Worm (Caenorhabditis elegans) whole organism, young adult: Measurements from ENCODE around the gene F11E6.4.

Source experiments
- F52B5.7 ChIP-seq: sonication (generic microtip); optimal IDR thresholded peaks from 2 replicates; lab custom pipeline; 2016; ENCODE audit warnings: mild to moderate bottlenecking, missing genetic modification characterization, missing compliant biosample characterization
- aptf-2 ChIP-seq: fragments of 200-800 bp; sonication (Bioruptor generic); conservative IDR thresholded peaks from 2 replicates; pipeline ENCODE4 v1.3.6; 2022; ENCODE audit warnings: missing genetic modification reagents, missing genetic modification characterization, missing compliant biosample characterization
- ccch-3 ChIP-seq: fragments of 200-800 bp; sonication (Bioruptor generic); optimal IDR thresholded peaks from 2 replicates; lab custom pipeline; 2018; ENCODE audit warnings: mild to moderate bottlenecking, missing genetic modification characterization, missing compliant biosample characterization
- dpl-1 ChIP-seq: fragments of 150-350 bp; optimal IDR thresholded peaks from 2 replicates; lab custom pipeline; 2014; ENCODE audit warnings: missing biosample characterization, missing genetic modification reagents, missing genetic modification characterization
- let-607 ChIP-seq, 2 experiments: fragments of 200-800 bp in 1 of 2; sonication (Bioruptor generic) in 1 of 2; sonication (generic microtip) in 1 of 2; optimal IDR thresholded peaks; 2 replicates each; lab custom pipeline; 2016 to 2018; ENCODE audit warnings: mild to moderate bottlenecking in 2 of 2, missing compliant biosample characterization in 2 of 2, missing genetic modification characterization in 2 of 2, moderate library complexity in 2 of 2, missing genotype in 1 of 2
- lin-35 ChIP-seq, 3 experiments: fragments of 150-350 bp in 2 of 3; sonication (generic microtip) in 1 of 3; optimal IDR thresholded peaks; 2 replicates each; lab custom pipeline; 2014 to 2018; ENCODE audit warnings: missing biosample characterization in 3 of 3, missing genetic modification characterization in 3 of 3, missing genetic modification reagents in 3 of 3
- snpc-4 ChIP-seq, 5 experiments: fragments of 150-350 bp in 1 of 5; sonication (generic microtip) in 4 of 5; optimal IDR thresholded peaks; 2 replicates each; lab custom pipeline; 2014 to 2018; ENCODE audit warnings: missing genetic modification characterization in 5 of 5, missing biosample characterization in 3 of 5, antibody characterized with exemption in 2 of 5, mild to moderate bottlenecking in 2 of 5, missing compliant biosample characterization in 2 of 5, missing genotype in 2 of 5, moderate library complexity in 2 of 5, missing genetic modification reagents in 1 of 5
- zfh-2 ChIP-seq: fragments of 200-800 bp; sonication (Bioruptor generic); conservative IDR thresholded peaks from 2 replicates; pipeline ENCODE4 v1.3.6; 2022; ENCODE audit warnings: missing genetic modification reagents, missing genetic modification characterization, missing compliant biosample characterization

DNA sequence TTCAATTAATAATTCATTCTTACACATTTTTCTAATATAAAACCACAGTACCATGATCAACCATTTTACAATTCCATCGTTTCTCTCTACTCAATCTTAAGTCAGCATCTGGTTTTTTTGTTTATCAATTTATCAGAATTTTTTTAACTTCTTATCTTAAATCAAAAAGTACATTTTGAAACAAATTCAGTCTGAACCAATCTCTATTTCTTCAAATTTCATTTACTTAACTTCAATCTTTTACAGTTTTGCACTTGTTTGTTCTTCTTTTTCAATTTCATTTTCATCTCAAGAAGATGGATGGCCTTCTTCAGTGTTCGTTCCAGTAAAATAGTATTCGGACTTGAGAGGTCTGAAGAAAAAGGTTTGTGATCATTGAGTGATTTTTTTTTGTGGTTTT lies 2.9 kb upstream of the F11E6.4 start, which contains the start of gene gba-3:
- no peak for TF ChIP-seq lin-35 (GFP tag; optimal IDR thresholded peaks at IDR 0.05; lab: Kevin White, UChicago)
- no peak for TF ChIP-seq F52B5.7 (tag; lab: Kevin White, UChicago)
- TF ChIP-seq snpc-4 (GFP tag; optimal IDR thresholded peaks at IDR 0.05; lab: Kevin White, UChicago): no peak
- no peak for TF ChIP-seq snpc-4 (tag; optimal IDR thresholded peaks at IDR 0.05; lab: Kevin White, UChicago)
- TF ChIP-seq ccch-3: no peak
- TF ChIP-seq let-607 (tag; optimal IDR thresholded peaks at IDR 0.05; lab: Kevin White, UChicago): no peak
- TF ChIP-seq dpl-1: no peak
- TF ChIP-seq aptf-2 (GFP tag; lab: Robert Waterston, UW): no peak
- TF ChIP-seq zfh-2 (GFP tag; lab: Robert Waterston, UW): no peak
